Fruit fly (Drosophila melanogaster): ENCODE measurements around the gene plh.

The plh gene

DNA sequence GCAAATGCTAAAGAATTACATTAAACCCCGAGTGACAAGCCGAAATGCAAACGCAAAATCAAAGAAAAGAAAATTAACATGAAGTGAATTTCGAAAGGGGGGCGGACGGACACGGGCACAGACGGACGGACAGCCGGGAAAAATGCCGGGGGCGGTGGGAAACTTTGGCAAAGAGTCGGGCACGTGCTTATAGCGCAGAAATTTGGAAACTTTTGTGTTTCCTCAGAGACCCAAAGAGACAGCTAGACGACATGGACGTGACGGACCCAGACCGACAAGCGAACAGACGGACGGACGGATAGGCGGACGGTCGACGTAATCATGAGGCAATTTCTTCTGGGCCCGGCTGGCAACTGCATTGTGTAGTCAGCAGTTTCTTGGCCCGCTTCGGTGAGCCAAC, 12.1 kb downstream of the plh start:
- TF ChIP-seq CG13894 (tag; optimal IDR thresholded peaks at IDR 0.05) (peak; percentile 53), crol (GFP tag; IDR thresholded peaks at IDR 0.05) (peak; percentile 61), Awh (GFP tag; IDR thresholded peaks at IDR 0.05) (peak; percentile 34; the same call in 1 of the 2 replicates), Max (GFP tag; optimal IDR thresholded peaks at IDR 0.05) (no peak), Hand (GFP tag; optimal IDR thresholded peaks at IDR 0.05) (no peak), sr (GFP tag; IDR thresholded peaks at IDR 0.05) (peak; percentile 76), sd (tag; optimal IDR thresholded peaks at IDR 0.05) (peak; percentile 62), ro (GFP tag; IDR thresholded peaks at IDR 0.05) (no peak), oc (tag; optimal IDR thresholded peaks at IDR 0.05) (peak; percentile 9), CG12769 (tag; optimal IDR thresholded peaks at IDR 0.05) (peak; percentile 68), vvl (GFP tag; IDR thresholded peaks at IDR 0.05) (0 out of 2 replicates have a peak, but pooled peaks have one; percentile 20), br (optimal IDR thresholded peaks at IDR 0.05) (no peak), cwo (GFP tag; optimal IDR thresholded peaks at IDR 0.05) (peak; percentile 57), Hey (tag; optimal IDR thresholded peaks at IDR 0.05) (peak; percentile 10), Med (GFP tag) (peak; percentile 25)

DNA sequence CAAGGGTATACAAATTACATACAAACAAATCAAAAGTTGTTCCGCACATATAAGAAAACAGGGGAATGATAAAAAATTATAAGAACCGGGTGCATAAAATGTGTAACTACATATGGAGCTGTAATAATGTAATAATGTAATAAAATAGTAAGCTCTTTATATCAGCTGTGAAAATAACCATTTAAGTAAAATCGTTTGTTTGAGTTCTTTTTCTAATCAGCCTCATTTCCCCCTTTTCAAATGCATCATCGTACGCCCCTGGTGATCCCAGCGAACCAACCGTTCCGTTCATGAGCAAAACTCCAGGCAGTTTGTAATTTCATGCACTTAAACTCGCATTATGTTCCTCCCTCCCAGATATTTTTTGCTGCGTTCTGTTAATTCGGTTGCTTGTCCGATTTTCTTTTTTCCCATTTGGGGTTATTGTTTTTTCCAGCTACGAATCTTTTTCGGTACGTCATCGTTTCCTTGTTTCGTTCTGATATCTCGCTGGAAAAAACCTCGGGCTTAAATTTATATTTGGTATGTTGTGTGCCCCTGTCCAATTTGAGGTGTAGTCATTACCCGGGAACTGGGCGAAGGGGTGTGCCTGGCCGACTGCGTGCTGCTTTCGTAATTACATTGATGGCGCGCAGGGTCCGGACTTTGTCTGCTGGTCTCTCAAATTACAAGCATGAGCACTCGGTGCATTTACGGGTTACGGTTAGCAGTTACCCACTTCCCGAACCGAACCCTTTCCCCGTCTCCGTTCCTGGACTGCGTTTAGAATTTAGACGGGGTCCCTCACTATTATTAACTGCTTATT, 13.2 kb downstream of the plh start:
- TF ChIP-seq E2f2 (GFP tag; IDR thresholded peaks at IDR 0.05), result 0 out of 2 replicates have a peak, but pooled peaks have one; percentile 7
- TF ChIP-seq HLH3B (GFP tag; IDR thresholded peaks at IDR 0.05), result peak; percentile 48; the same call in 1 of the 2 replicates
- TF ChIP-seq CG18011 (GFP tag; optimal IDR thresholded peaks at IDR 0.05), result no peak
- no peak for TF ChIP-seq btn (GFP tag; optimal IDR thresholded peaks at IDR 0.05)
- TF ChIP-seq z (GFP tag; IDR thresholded peaks at IDR 0.05), result no peak
- TF ChIP-seq sisA (GFP tag; IDR thresholded peaks at IDR 0.05), result peak; percentile 36; the same call in 1 of the 2 replicates
- no peak for TF ChIP-seq CG13296 (GFP tag; optimal IDR thresholded peaks at IDR 0.05)
- peak; percentile 14 for TF ChIP-seq CG15269 (tag; optimal IDR thresholded peaks at IDR 0.05)
- no peak for TF ChIP-seq CG9609 (GFP tag; optimal IDR thresholded peaks at IDR 0.05)
- peak; percentile 2 for TF ChIP-seq CG30403 (GFP tag; optimal IDR thresholded peaks at IDR 0.05)
- TF ChIP-seq bsh (GFP tag; optimal IDR thresholded peaks at IDR 0.05), result peak; percentile 20 to 48
- TF ChIP-seq HmgD (GFP tag; optimal IDR thresholded peaks at IDR 0.05), result no peak
- peak; percentile 52; the same call in 1 of the 2 replicates for TF ChIP-seq ara (GFP tag; IDR thresholded peaks at IDR 0.05)
- TF ChIP-seq NC2α (GFP tag; optimal IDR thresholded peaks at IDR 0.05), result no peak
- no peak for TF ChIP-seq Mrtf (GFP tag; IDR thresholded peaks at IDR 0.05)
- TF ChIP-seq Nf-YA (GFP tag; IDR thresholded peaks at IDR 0.05), result no peak
- TF ChIP-seq Neu2 (GFP tag; optimal IDR thresholded peaks at IDR 0.05; ENCODE audit: borderline replicate concordance), result no peak
- peak; percentile 20; the same call in 1 of the 2 replicates for TF ChIP-seq CG8765 (GFP tag; IDR thresholded peaks at IDR 0.05)
- peak; percentile 28 for TF ChIP-seq CG14710 (tag; optimal IDR thresholded peaks at IDR 0.05)
- TF ChIP-seq CG3847 (GFP tag; IDR thresholded peaks at IDR 0.05), result no peak
- no peak for TF ChIP-seq slbo (GFP tag; IDR thresholded peaks at IDR 0.05)
- no peak for TF ChIP-seq CG1233 (GFP tag; optimal IDR thresholded peaks at IDR 0.05)
- TF ChIP-seq CG7357 (GFP tag; IDR thresholded peaks at IDR 0.05), result no peak
- TF ChIP-seq Sry-β (GFP tag; optimal IDR thresholded peaks at IDR 0.05), result no peak
- TF ChIP-seq CG11560 (tag; IDR thresholded peaks at IDR 0.05), result no peak
- TF ChIP-seq Rx (GFP tag; IDR thresholded peaks at IDR 0.05), result no peak
- TF ChIP-seq eve (GFP tag; optimal IDR thresholded peaks at IDR 0.05), result peak in 1 of 2 experiments; percentile 78
- no peak for TF ChIP-seq Usf (GFP tag; optimal IDR thresholded peaks at IDR 0.05)
- no peak for TF ChIP-seq Antp (GFP tag; optimal IDR thresholded peaks at IDR 0.05)
- no peak for TF ChIP-seq pan (optimal IDR thresholded peaks at IDR 0.05)
- TF ChIP-seq pan (GFP tag; optimal IDR thresholded peaks at IDR 0.05 in 1 of 2, IDR thresholded peaks at IDR 0.05 in 1 of 2), result peak in 1 of 2 experiments; percentile 14
- TF ChIP-seq CG17612 (GFP tag; IDR thresholded peaks at IDR 0.05), result no peak
- TF ChIP-seq CG1529 (GFP tag; optimal IDR thresholded peaks at IDR 0.05), result no peak
- TF ChIP-seq bigmax (GFP tag; optimal IDR thresholded peaks at IDR 0.05), result no peak
- TF ChIP-seq CG1602 (GFP tag; optimal IDR thresholded peaks at IDR 0.05), result peak; percentile 27
